Fruit fly (Drosophila melanogaster): ENCODE results near the gene CG31668.

Gene CG31668

DNA sequence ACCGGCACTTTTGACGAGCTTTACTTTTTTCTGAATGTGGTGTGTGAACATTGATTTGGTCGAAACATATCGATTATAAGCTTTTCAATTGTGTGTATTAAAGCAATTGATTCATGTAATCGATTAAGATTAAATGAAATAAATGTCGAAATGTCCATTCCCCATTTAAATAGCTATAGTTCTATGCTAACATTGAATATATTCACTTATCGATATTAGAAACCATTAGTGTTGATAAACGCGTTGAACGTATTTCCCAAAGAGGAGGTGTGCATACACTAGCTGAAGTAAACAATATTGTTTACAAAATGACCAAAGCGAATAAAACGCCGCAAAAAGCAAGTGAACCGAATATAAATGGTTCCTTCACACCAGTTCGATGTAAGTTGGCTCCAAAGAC is 8.0 kb upstream of the CG31668 start, which contains the start of the genes Uch and CG34174 (continued):
- TF ChIP-seq CG13894 (tag; optimal IDR thresholded peaks at IDR 0.05) (peak; percentile 61), ci (GFP tag; IDR thresholded peaks at IDR 0.05) (no peak), dimm (GFP tag; IDR thresholded peaks at IDR 0.05) (no peak), Ptx1 (GFP tag; IDR thresholded peaks at IDR 0.05) (no peak), CG31441 (GFP tag; IDR thresholded peaks at IDR 0.05) (0 out of 2 replicates have a peak, but pooled peaks have one; percentile 12), al (GFP tag; IDR thresholded peaks at IDR 0.05) (no peak), HmgZ (tag; optimal IDR thresholded peaks at IDR 0.05) (peak; percentile 65), CG15601 (tag; optimal IDR thresholded peaks at IDR 0.05) (peak; percentile 42), CG12659 (GFP tag; optimal IDR thresholded peaks at IDR 0.05) (peak; percentile 68), salm (tag; optimal IDR thresholded peaks at IDR 0.05) (no peak), vnd (GFP tag; IDR thresholded peaks at IDR 0.05; ENCODE audit: partially characterized antibody) (peak; percentile 64), Max (GFP tag; optimal IDR thresholded peaks at IDR 0.05) (peak; percentile 20), CG9876 (GFP tag; optimal IDR thresholded peaks at IDR 0.05) (no peak), cwo (GFP tag; optimal IDR thresholded peaks at IDR 0.05) (no peak), Eip74EF (GFP tag; optimal IDR thresholded peaks at IDR 0.05) (no peak), tap (tag; optimal IDR thresholded peaks at IDR 0.05) (no peak), CG17186 (GFP tag; optimal IDR thresholded peaks at IDR 0.05) (peak; percentile 24), Doc2 (GFP tag; IDR thresholded peaks at IDR 0.05) (no peak), trem (tag; optimal IDR thresholded peaks at IDR 0.05) (peak; percentile 59), nom (GFP tag; optimal IDR thresholded peaks at IDR 0.05) (no peak), CG10431 (GFP tag; optimal IDR thresholded peaks at IDR 0.05) (no peak), Oli (tag; optimal IDR thresholded peaks at IDR 0.05) (no peak), CG14710 (tag; optimal IDR thresholded peaks at IDR 0.05) (peak; percentile 100), CG34224 (GFP tag; IDR thresholded peaks at IDR 0.05; ENCODE audit: partially characterized antibody) (peak; percentile 68; the same call in 2 of the 3 replicates), CG15073 (GFP tag; optimal IDR thresholded peaks at IDR 0.05) (no peak), CG3065 (GFP tag; optimal IDR thresholded peaks at IDR 0.05) (no peak), mam (GFP tag; optimal IDR thresholded peaks at IDR 0.05) (peak; percentile 0), lmd (GFP tag; IDR thresholded peaks at IDR 0.05) (no peak), CG4282 (GFP tag; optimal IDR thresholded peaks at IDR 0.05) (no peak), btn (GFP tag; optimal IDR thresholded peaks at IDR 0.05) (no peak), CG7372 (GFP tag; IDR thresholded peaks at IDR 0.05) (no peak), pho (GFP tag; optimal IDR thresholded peaks at IDR 0.05) (no peak), Ets97D (GFP tag; optimal IDR thresholded peaks at IDR 0.05) (peak; percentile 65), tx (GFP tag; optimal IDR thresholded peaks at IDR 0.05) (no peak), Nf-YA (GFP tag; IDR thresholded peaks at IDR 0.05) (no peak), nerfin-1 (tag; optimal IDR thresholded peaks at IDR 0.05) (peak; percentile 24), Sin3A (optimal IDR thresholded peaks at IDR 0.05) (peak; percentile 43), grau (tag; optimal IDR thresholded peaks at IDR 0.05) (peak; percentile 34), Nf-YC (tag; optimal IDR thresholded peaks at IDR 0.05) (peak; percentile 27), scrt (GFP tag; optimal IDR thresholded peaks at IDR 0.05) (peak; percentile 12), zen (tag; optimal IDR thresholded peaks at IDR 0.05) (peak; percentile 46), Bdp1 (GFP tag; optimal IDR thresholded peaks at IDR 0.05) (no peak), da (GFP tag; optimal IDR thresholded peaks at IDR 0.05) (no peak), CG11247 (GFP tag; IDR thresholded peaks at IDR 0.05) (no peak), CG7963 (GFP tag; IDR thresholded peaks at IDR 0.05; ENCODE audit: partially characterized antibody) (no peak), Hey (tag; optimal IDR thresholded peaks at IDR 0.05) (no peak), ken (GFP tag; IDR thresholded peaks at IDR 0.05) (no peak), sim (GFP tag; IDR thresholded peaks at IDR 0.05) (no peak), jigr1 (GFP tag; IDR thresholded peaks at IDR 0.05) (no peak), CG10979 (tag; optimal IDR thresholded peaks at IDR 0.05) (peak; percentile 10), Ada2b (GFP tag; IDR thresholded peaks at IDR 0.05) (no peak), unpg (GFP tag; optimal IDR thresholded peaks at IDR 0.05) (no peak)
